Worm (Caenorhabditis elegans) whole organism, young adult: ENCODE results near the gene srlf-11.

Source experiments
- B0261.1 ChIP-seq: sonication (generic microtip); optimal IDR thresholded peaks from 2 replicates; lab custom pipeline; 2016; ENCODE audit warnings: mild to moderate bottlenecking, missing genetic modification characterization, moderate library complexity, missing compliant biosample characterization
- C17E4.6 ChIP-seq: fragments of 200-800 bp; sonication (Bioruptor generic); IDR thresholded peaks from 2 replicates; pipeline ENCODE4 v1.3.6; 2022; ENCODE audit warnings: missing genetic modification reagents, missing genetic modification characterization, missing compliant biosample characterization
- D2030.7 ChIP-seq: fragments of 200-800 bp; sonication (Bioruptor generic); IDR thresholded peaks from 2 replicates; pipeline ENCODE4 v1.3.6; 2022; ENCODE audit warnings: missing genetic modification reagents, missing genetic modification characterization, missing compliant biosample characterization
- F10E7.11 ChIP-seq: sonication (generic microtip); optimal IDR thresholded peaks from 2 replicates; lab custom pipeline; 2017; ENCODE audit warnings: mild to moderate bottlenecking, missing genetic modification characterization, moderate library complexity, missing compliant biosample characterization
- F39B2.1 ChIP-seq: fragments of 200-800 bp; sonication (Bioruptor generic); IDR thresholded peaks from 2 replicates; pipeline ENCODE4 v1.3.6; 2022; ENCODE audit warnings: missing genetic modification reagents, missing genetic modification characterization, missing compliant biosample characterization
- F49E8.2 ChIP-seq: sonication (generic microtip); optimal IDR thresholded peaks from 3 replicates; lab custom pipeline; 2017; ENCODE audit warnings: missing genetic modification characterization, mild to moderate bottlenecking, missing compliant biosample characterization, antibody characterized with exemption, moderate library complexity; ENCODE audit not compliant: insufficient read depth
- Y53G8AR.9 ChIP-seq: fragments of 200-800 bp; sonication (Bioruptor generic); conservative IDR thresholded peaks from 2 replicates; pipeline ENCODE4 v1.3.6; 2022; ENCODE audit warnings: missing genetic modification reagents, missing genetic modification characterization, missing compliant biosample characterization
- Y95B8A.8 ChIP-seq: fragments of 200-800 bp; sonication (Bioruptor generic); IDR thresholded peaks from 2 replicates; pipeline ENCODE4 v1.3.6; 2022; ENCODE audit warnings: missing genetic modification reagents, missing genetic modification characterization, missing compliant biosample characterization
- ama-1 ChIP-seq, 3 experiments: fragments of 150-350 bp in 1 of 3; sonication (generic microtip) in 2 of 3; optimal IDR thresholded peaks; 2 replicates each; lab custom pipeline; 2014 to 2018; ENCODE audit warnings: missing biosample characterization in 2 of 3, missing genetic modification characterization in 2 of 3, missing genetic modification reagents in 2 of 3
- aptf-2 ChIP-seq: fragments of 200-800 bp; sonication (Bioruptor generic); conservative IDR thresholded peaks from 2 replicates; pipeline ENCODE4 v1.3.6; 2022; ENCODE audit warnings: missing genetic modification reagents, missing genetic modification characterization, missing compliant biosample characterization
- atf-7 ChIP-seq: sonication (generic microtip); optimal IDR thresholded peaks from 2 replicates; lab custom pipeline; 2017; ENCODE audit warnings: mild to moderate bottlenecking, missing genetic modification characterization, missing compliant biosample characterization
- attf-3 ChIP-seq: fragments of 200-800 bp; sonication (Bioruptor generic); conservative IDR thresholded peaks from 2 replicates; pipeline ENCODE4 v1.3.6; 2022; ENCODE audit warnings: missing genetic modification reagents, missing genetic modification characterization, missing compliant biosample characterization
- attf-6 ChIP-seq: fragments of 200-800 bp; sonication (Bioruptor generic); IDR thresholded peaks from 2 replicates; pipeline ENCODE4 v1.3.6; 2022; ENCODE audit warnings: missing genetic modification reagents, missing genetic modification characterization, missing compliant biosample characterization
- bed-2 ChIP-seq: fragments of 200-800 bp; sonication (Bioruptor generic); IDR thresholded peaks from 2 replicates; pipeline ENCODE4 v1.3.6; 2022; ENCODE audit warnings: missing genetic modification reagents, missing genetic modification characterization, missing compliant biosample characterization
- ceh-100 ChIP-seq: fragments of 200-800 bp; sonication (Bioruptor generic); IDR thresholded peaks from 2 replicates; pipeline ENCODE4 v1.3.6; 2022; ENCODE audit warnings: missing genetic modification reagents, missing genetic modification characterization, missing compliant biosample characterization
- ceh-27 ChIP-seq: fragments of 200-800 bp; sonication (Bioruptor generic); optimal IDR thresholded peaks from 2 replicates; lab custom pipeline; 2018; ENCODE audit warnings: mild to moderate bottlenecking, missing genetic modification characterization, moderate library complexity, missing compliant biosample characterization
- ceh-91 ChIP-seq: fragments of 200-800 bp; sonication (Bioruptor generic); IDR thresholded peaks from 2 replicates; pipeline ENCODE4 v1.3.6; 2022; ENCODE audit warnings: missing genetic modification reagents, missing genetic modification characterization, missing compliant biosample characterization
- dox-1 ChIP-seq: fragments of 200-800 bp; sonication (Bioruptor generic); IDR thresholded peaks from 2 replicates; pipeline ENCODE4 v1.3.6; 2022; ENCODE audit warnings: missing genetic modification reagents, missing genetic modification characterization, missing compliant biosample characterization
- egl-18 ChIP-seq: fragments of 200-800 bp; sonication (Bioruptor generic); IDR thresholded peaks from 2 replicates; pipeline ENCODE4 v1.3.6; 2022; ENCODE audit warnings: missing genetic modification reagents, missing genetic modification characterization, missing compliant biosample characterization
- egl-44 ChIP-seq: fragments of 200-800 bp; sonication (Bioruptor generic); IDR thresholded peaks from 2 replicates; pipeline ENCODE4 v1.3.6; 2022; ENCODE audit warnings: missing genetic modification reagents, missing genetic modification characterization, missing compliant biosample characterization
- hlh-12 ChIP-seq: sonication (generic microtip); optimal IDR thresholded peaks from 2 replicates; lab custom pipeline; 2016; ENCODE audit warnings: missing genetic modification characterization, missing compliant biosample characterization
- hmg-1.2 ChIP-seq: fragments of 200-800 bp; sonication (Bioruptor generic); IDR thresholded peaks from 2 replicates; pipeline ENCODE4 v1.3.6; 2022; ENCODE audit warnings: missing genetic modification reagents, missing genetic modification characterization, missing compliant biosample characterization
- hsf-1 ChIP-seq: fragments of 200-800 bp; sonication (Bioruptor generic); IDR thresholded peaks from 2 replicates; pipeline ENCODE4 v1.3.6; 2022; ENCODE audit warnings: missing genetic modification reagents, missing genetic modification characterization, missing compliant biosample characterization
- lag-1 ChIP-seq: fragments of 200-800 bp; sonication (Bioruptor generic); IDR thresholded peaks from 2 replicates; pipeline ENCODE4 v1.3.6; 2022; ENCODE audit warnings: missing genetic modification reagents, missing genetic modification characterization, missing compliant biosample characterization
- nhr-120 ChIP-seq: fragments of 200-800 bp; sonication (Bioruptor generic); IDR thresholded peaks from 2 replicates; pipeline ENCODE4 v1.3.6; 2022; ENCODE audit warnings: missing genetic modification characterization, missing compliant biosample characterization
- nhr-179 ChIP-seq: sonication (generic microtip); optimal IDR thresholded peaks from 2 replicates; lab custom pipeline; 2016; ENCODE audit warnings: mild to moderate bottlenecking, missing genetic modification characterization, missing compliant biosample characterization
- nhr-80 ChIP-seq: sonication (generic microtip); optimal IDR thresholded peaks from 2 replicates; lab custom pipeline; 2016; ENCODE audit warnings: missing genetic modification characterization, missing compliant biosample characterization
- rcor-1 ChIP-seq: fragments of 200-800 bp; sonication (Bioruptor generic); IDR thresholded peaks from 2 replicates; pipeline ENCODE4 v1.3.6; 2022; ENCODE audit warnings: missing genetic modification reagents, missing genetic modification characterization, missing compliant biosample characterization
- sea-2 ChIP-seq: fragments of 200-800 bp; sonication (Bioruptor generic); IDR thresholded peaks from 2 replicates; pipeline ENCODE4 v1.3.6; 2022; ENCODE audit warnings: missing genetic modification characterization, missing compliant biosample characterization
- snpc-1.3 ChIP-seq: sonication (generic microtip); optimal IDR thresholded peaks from 2 replicates; lab custom pipeline; 2017; ENCODE audit warnings: missing genetic modification characterization, mild to moderate bottlenecking, missing compliant biosample characterization, antibody characterized with exemption, moderate library complexity, missing genotype, missing genetic modification reagents; ENCODE audit not compliant: insufficient read depth
- somi-1 ChIP-seq: fragments of 200-800 bp; sonication (Bioruptor generic); optimal IDR thresholded peaks from 2 replicates; lab custom pipeline; 2018; ENCODE audit warnings: mild to moderate bottlenecking, missing genetic modification characterization, missing compliant biosample characterization
- sptf-2 ChIP-seq: fragments of 200-800 bp; sonication (Bioruptor generic); optimal IDR thresholded peaks from 2 replicates; lab custom pipeline; 2018; ENCODE audit warnings: mild to moderate bottlenecking, missing genetic modification characterization, missing compliant biosample characterization
- xnd-1 ChIP-seq: sonication (generic microtip); optimal IDR thresholded peaks from 2 replicates; lab custom pipeline; 2016; ENCODE audit warnings: missing genotype, missing genetic modification reagents, missing genetic modification characterization, missing compliant biosample characterization
- ztf-18 ChIP-seq: sonication (generic microtip); optimal IDR thresholded peaks from 2 replicates; lab custom pipeline; 2016; ENCODE audit warnings: missing genotype, mild to moderate bottlenecking, missing genetic modification characterization, missing compliant biosample characterization
- ztf-26 ChIP-seq: sonication (generic microtip); optimal IDR thresholded peaks from 2 replicates; lab custom pipeline; 2017; ENCODE audit warnings: missing genetic modification characterization, missing compliant biosample characterization

srlf-11 gene

DNA sequence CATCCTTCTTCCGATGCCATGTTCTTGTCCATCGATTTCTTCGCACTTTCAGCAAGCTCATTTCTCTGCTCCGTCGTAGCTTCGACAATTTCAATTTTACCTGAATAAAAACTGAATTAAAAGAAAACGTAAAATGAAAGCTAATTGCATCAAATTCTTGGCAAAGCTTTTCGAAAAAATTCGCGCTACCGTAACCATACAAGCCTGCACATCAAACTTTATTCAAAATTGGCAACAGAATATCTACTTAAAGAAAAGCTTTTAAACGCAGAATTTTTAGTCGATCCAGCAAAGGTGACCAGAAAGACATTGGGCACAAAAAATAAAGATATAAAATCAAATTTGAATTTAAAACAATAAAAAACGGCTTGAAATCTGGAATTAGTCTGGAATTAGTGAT lies 43.6 kb downstream of the srlf-11 start (continued):
- 0 out of 2 replicates have a peak, but pooled peaks have one; percentile 36 for TF ChIP-seq egl-44 (GFP tag; lab: Robert Waterston, UW)
- no peak for TF ChIP-seq ztf-18 (tag; lab: Kevin White, UChicago)
- no peak for TF ChIP-seq F10E7.11 (tag; lab: Kevin White, UChicago)
- no peak for TF ChIP-seq hlh-12
- 0 out of 2 replicates have a peak, but pooled peaks have one; percentile 7 for TF ChIP-seq F39B2.1 (GFP tag; lab: Robert Waterston, UW)
- TF ChIP-seq ama-1 (optimal IDR thresholded peaks at IDR 0.05; lab: Kevin White, UChicago) = no peak
- TF ChIP-seq ama-1 (GFP tag; optimal IDR thresholded peaks at IDR 0.05; lab: Kevin White, UChicago) = peak in 1 of 2 experiments; percentile 28
- TF ChIP-seq ceh-91 (GFP tag; lab: Robert Waterston, UW) = no peak
- TF ChIP-seq rcor-1 (GFP tag; lab: Robert Waterston, UW) = peak; percentile 31; the same call in 1 of the 2 replicates
- TF ChIP-seq Y53G8AR.9 (GFP tag; lab: Robert Waterston, UW) = peak; percentile 73; the same call in 1 of the 2 replicates
- TF ChIP-seq attf-6 = no peak
- TF ChIP-seq attf-3 (GFP tag; lab: Robert Waterston, UW) = peak; percentile 27; the same call in 1 of the 2 replicates
- peak; percentile 29 for TF ChIP-seq F49E8.2 (tag; lab: Kevin White, UChicago)
- TF ChIP-seq bed-2 (GFP tag; lab: Robert Waterston, UW) = no peak
- TF ChIP-seq sea-2 (GFP tag; lab: Robert Waterston, UW) = no peak
- no peak for TF ChIP-seq sptf-2 (GFP tag; lab: Kevin White, UChicago)
- no peak for TF ChIP-seq snpc-1.3
- no peak for TF ChIP-seq atf-7 (tag; lab: Kevin White, UChicago)
- TF ChIP-seq hsf-1 (GFP tag; lab: Robert Waterston, UW) = no peak
- TF ChIP-seq C17E4.6 (GFP tag; lab: Robert Waterston, UW) = 0 out of 2 replicates have a peak, but pooled peaks have one; percentile 46
- peak; percentile 16; the same call in 1 of the 2 replicates for TF ChIP-seq hmg-1.2 (GFP tag; lab: Robert Waterston, UW)
- TF ChIP-seq nhr-80 (tag; lab: Kevin White, UChicago) = no peak
- TF ChIP-seq ceh-100 (GFP tag; lab: Robert Waterston, UW) = 0 out of 2 replicates have a peak, but pooled peaks have one; percentile 15
- no peak for TF ChIP-seq aptf-2 (GFP tag; lab: Robert Waterston, UW)
- no peak for TF ChIP-seq xnd-1 (tag; lab: Kevin White, UChicago)
- peak; percentile 40 for TF ChIP-seq dox-1
- no peak for TF ChIP-seq ztf-26 (tag; lab: Kevin White, UChicago)
- no peak for TF ChIP-seq egl-18 (GFP tag; lab: Robert Waterston, UW)
- TF ChIP-seq nhr-120 (GFP tag; lab: Robert Waterston, UW) = no peak
- no peak for TF ChIP-seq nhr-179 (tag; lab: Kevin White, UChicago)
- TF ChIP-seq D2030.7 (GFP tag; lab: Robert Waterston, UW) = 0 out of 2 replicates have a peak, but pooled peaks have one; percentile 12
- TF ChIP-seq B0261.1 = no peak
- TF ChIP-seq lag-1 (GFP tag; lab: Robert Waterston, UW) = no peak
- no peak for TF ChIP-seq somi-1
- no peak for TF ChIP-seq Y95B8A.8 (GFP tag; lab: Robert Waterston, UW)
- no peak for TF ChIP-seq ceh-27 (GFP tag; lab: Kevin White, UChicago)
